Fruit fly (Drosophila melanogaster): ENCODE data around the gene CG42685.

- no peak for TF ChIP-seq usp (GFP tag; optimal IDR thresholded peaks at IDR 0.05)
- no peak for TF ChIP-seq CG8478 (optimal IDR thresholded peaks at IDR 0.05)
- TF ChIP-seq pan (optimal IDR thresholded peaks at IDR 0.05), result no peak
- TF ChIP-seq EcR (GFP tag; optimal IDR thresholded peaks at IDR 0.05), result no peak
- TF ChIP-seq psq (optimal IDR thresholded peaks at IDR 0.05), result no peak
Measured at dm6 chr2L:14712245-14712644, 17.7 kb downstream of the CG42685 start, which contains the start of gene CG15282.
